Fruit fly (Drosophila melanogaster) whole organism, embryonic: Measurements from ENCODE around the gene CG15408.

Experiments used
- CG10209 ChIP-seq: fragments of 200-800 bp; sonication (Bioruptor generic); optimal IDR thresholded peaks from 3 replicates; lab custom pipeline; 2017; ENCODE audit warnings: missing biosample characterization, mild to moderate bottlenecking, missing genetic modification characterization, missing genetic modification reagents
- CG10654 ChIP-seq: fragments of 200-800 bp; sonication (Bioruptor generic); optimal IDR thresholded peaks from 2 replicates; lab custom pipeline; 2016; ENCODE audit warnings: missing biosample characterization, missing genetic modification characterization
- CG11247 ChIP-seq: fragments of 200-800 bp; sonication (Bioruptor generic); IDR thresholded peaks from 2 replicates; pipeline ENCODE4 v1.3.6; 2022; ENCODE audit warnings: missing biosample characterization, missing genetic modification characterization
- CG11723 ChIP-seq: fragments of 200-800 bp; sonication (Bioruptor generic); optimal IDR thresholded peaks from 2 replicates; lab custom pipeline; 2017; ENCODE audit warnings: missing biosample characterization, mild to moderate bottlenecking, missing genetic modification characterization
- CG12104 ChIP-seq: fragments of 200-800 bp; sonication (Bioruptor generic); optimal IDR thresholded peaks from 3 replicates; lab custom pipeline; 2016; ENCODE audit warnings: missing biosample characterization, missing genetic modification characterization
- CG12219 ChIP-seq: fragments of 200-800 bp; sonication (Bioruptor generic); optimal IDR thresholded peaks from 3 replicates; lab custom pipeline; 2018; ENCODE audit warnings: missing biosample characterization, mild to moderate bottlenecking, missing genetic modification characterization
- CG12744 ChIP-seq: fragments of 200-800 bp; sonication (Bioruptor generic); optimal IDR thresholded peaks from 2 replicates; lab custom pipeline; 2016; ENCODE audit warnings: missing biosample characterization, missing genetic modification characterization
- CG13424 ChIP-seq: fragments of 200-800 bp; sonication (Bioruptor generic); optimal IDR thresholded peaks from 2 replicates; lab custom pipeline; 2019; ENCODE audit warnings: missing biosample characterization, mild to moderate bottlenecking, missing genetic modification characterization, moderate library complexity
- CG14441 ChIP-seq: fragments of 200-800 bp; sonication (Bioruptor generic); IDR thresholded peaks from 2 replicates; pipeline ENCODE4 v1.3.6; 2022; ENCODE audit warnings: missing biosample characterization, missing genetic modification characterization
- CG15479 ChIP-seq: fragments of 200-800 bp; sonication (Bioruptor generic); optimal IDR thresholded peaks from 3 replicates; lab custom pipeline; 2019; ENCODE audit warnings: missing biosample characterization, mild to moderate bottlenecking, missing genetic modification characterization, moderate library complexity
- CG1603 ChIP-seq: fragments of 200-800 bp; sonication (Bioruptor generic); optimal IDR thresholded peaks from 2 replicates; lab custom pipeline; 2019; ENCODE audit warnings: missing biosample characterization, mild to moderate bottlenecking, missing genetic modification characterization, moderate library complexity
- CG1647 ChIP-seq: fragments of 200-800 bp; sonication (Bioruptor generic); optimal IDR thresholded peaks from 3 replicates; lab custom pipeline; 2016; ENCODE audit warnings: missing biosample characterization, missing genetic modification characterization
- CG17802 ChIP-seq: fragments of 200-800 bp; sonication (Bioruptor generic); optimal IDR thresholded peaks from 2 replicates; lab custom pipeline; 2018; ENCODE audit warnings: missing biosample characterization, mild to moderate bottlenecking, missing genetic modification characterization, moderate library complexity
- CG17829 ChIP-seq: fragments of 200-800 bp; optimal IDR thresholded peaks from 2 replicates; lab custom pipeline; 2019; ENCODE audit warnings: missing biosample characterization, mild to moderate bottlenecking, missing genetic modification characterization, moderate library complexity
- CG2116 ChIP-seq: fragments of 200-800 bp; sonication (Bioruptor generic); optimal IDR thresholded peaks from 3 replicates; lab custom pipeline; 2018; ENCODE audit warnings: missing biosample characterization, mild to moderate bottlenecking, missing genetic modification characterization
- CG2199 ChIP-seq: fragments of 200-800 bp; sonication (Bioruptor generic); IDR thresholded peaks from 3 replicates; pipeline ENCODE4 v1.3.6; 2022; ENCODE audit warnings: missing biosample characterization, missing genetic modification characterization
- CG31224 ChIP-seq: fragments of 200-800 bp; sonication (Bioruptor generic); IDR thresholded peaks from 2 replicates; pipeline ENCODE4 v1.3.6; 2022; ENCODE audit warnings: missing biosample characterization, missing genetic modification characterization
- CG32772 ChIP-seq: fragments of 200-800 bp; sonication (Bioruptor generic); IDR thresholded peaks from 2 replicates; pipeline ENCODE4 v1.3.6; 2022; ENCODE audit warnings: missing biosample characterization, missing genetic modification characterization
- CG7963 ChIP-seq: fragments of 200-800 bp; sonication (Bioruptor generic); IDR thresholded peaks from 3 replicates; pipeline ENCODE4 v1.3.6; 2022; ENCODE audit warnings: missing biosample characterization, missing genetic modification characterization; ENCODE audit not compliant: partially characterized antibody
- CG8359 ChIP-seq: fragments of 200-800 bp; sonication (Bioruptor generic); optimal IDR thresholded peaks from 2 replicates; lab custom pipeline; 2017; ENCODE audit warnings: missing biosample characterization, mild to moderate bottlenecking, missing genetic modification characterization, borderline replicate concordance
- CG8765 ChIP-seq: fragments of 200-800 bp; sonication (Bioruptor generic); IDR thresholded peaks from 2 replicates; pipeline ENCODE4 v1.3.6; 2022; ENCODE audit warnings: missing biosample characterization, missing genetic modification characterization
- Dbx ChIP-seq: fragments of 200-800 bp; sonication (Bioruptor generic); IDR thresholded peaks from 3 replicates; pipeline ENCODE4 v1.3.6; 2022; ENCODE audit warnings: missing biosample characterization, missing genetic modification characterization
- Doc2 ChIP-seq: fragments of 200-800 bp; sonication (Bioruptor generic); IDR thresholded peaks from 2 replicates; pipeline ENCODE4 v1.3.6; 2022; ENCODE audit warnings: missing biosample characterization, missing genetic modification characterization
- Doc3 ChIP-seq: fragments of 200-800 bp; sonication (Bioruptor generic); IDR thresholded peaks from 3 replicates; pipeline ENCODE4 v1.3.6; 2022; ENCODE audit warnings: missing biosample characterization, missing genetic modification characterization; ENCODE audit not compliant: partially characterized antibody
- ERR ChIP-seq: fragments of 200-800 bp; sonication (Bioruptor generic); optimal IDR thresholded peaks from 2 replicates; lab custom pipeline; 2016; ENCODE audit warnings: missing biosample characterization, missing genetic modification characterization
- GATAe ChIP-seq: fragments of 200-800 bp; sonication (Bioruptor generic); conservative IDR thresholded peaks from 2 replicates; pipeline ENCODE4 v1.3.6; 2022; ENCODE audit warnings: missing biosample characterization, missing genetic modification characterization
- MTF-1 ChIP-seq: fragments of 200-800 bp; sonication (Bioruptor generic); optimal IDR thresholded peaks from 2 replicates; lab custom pipeline; 2018; ENCODE audit warnings: missing biosample characterization, mild to moderate bottlenecking, missing genetic modification characterization, borderline replicate concordance
- Nf-YB ChIP-seq: fragments of 200-800 bp; sonication (Bioruptor generic); optimal IDR thresholded peaks from 3 replicates; lab custom pipeline; 2019; ENCODE audit warnings: missing biosample characterization, mild to moderate bottlenecking, missing genetic modification characterization, moderate library complexity
- Optix ChIP-seq: fragments of 200-800 bp; sonication (Bioruptor generic); IDR thresholded peaks from 3 replicates; pipeline ENCODE4 v1.3.6; 2022; ENCODE audit warnings: missing biosample characterization, missing genetic modification characterization
- Vsx1 ChIP-seq: fragments of 200-800 bp; sonication (Bioruptor generic); optimal IDR thresholded peaks from 2 replicates; lab custom pipeline; 2017; ENCODE audit warnings: missing biosample characterization, mild to moderate bottlenecking, missing genetic modification characterization, missing genetic modification reagents
- ara ChIP-seq: fragments of 200-800 bp; sonication (Bioruptor generic); IDR thresholded peaks from 2 replicates; pipeline ENCODE4 v1.3.6; 2022; ENCODE audit warnings: missing biosample characterization, missing genetic modification characterization
- bcd ChIP-seq: fragments of 200-800 bp; sonication (Bioruptor generic); optimal IDR thresholded peaks from 2 replicates; lab custom pipeline; 2017; ENCODE audit warnings: missing biosample characterization, mild to moderate bottlenecking, missing genetic modification characterization
- fru ChIP-seq: fragments of >200 bp; optimal IDR thresholded peaks from 2 replicates; lab custom pipeline; 2017
- grau ChIP-seq: fragments of 200-800 bp; optimal IDR thresholded peaks from 3 replicates; lab custom pipeline; 2019; ENCODE audit warnings: missing biosample characterization, mild to moderate bottlenecking, missing genetic modification characterization, moderate library complexity
- jing ChIP-seq: fragments of 200-800 bp; sonication (Bioruptor generic); optimal IDR thresholded peaks from 2 replicates; lab custom pipeline; 2018; ENCODE audit warnings: missing biosample characterization, mild to moderate bottlenecking, missing genetic modification characterization
- lov ChIP-seq, 2 experiments: fragments of 200-800 bp in 1 of 2; fragments of >200 bp in 1 of 2; sonication (Bioruptor generic) in 1 of 2; IDR thresholded peaks in 1 of 2; optimal IDR thresholded peaks in 1 of 2; 2 replicates in 1 of 2; 3 replicates in 1 of 2; pipeline versions ENCODE4 v1.3.6 to Lab custom; 2017 to 2022; ENCODE audit warnings: missing biosample characterization in 1 of 2, missing genetic modification characterization in 1 of 2
- mld ChIP-seq: fragments of 200-800 bp; sonication (Bioruptor generic); IDR thresholded peaks from 3 replicates; pipeline ENCODE4 v1.3.6; 2022; ENCODE audit warnings: missing biosample characterization, missing genetic modification characterization; ENCODE audit not compliant: partially characterized antibody
- nau ChIP-seq: fragments of 200-800 bp; sonication (Bioruptor generic); optimal IDR thresholded peaks from 3 replicates; lab custom pipeline; 2017; ENCODE audit warnings: missing biosample characterization, mild to moderate bottlenecking, missing genetic modification characterization, missing genetic modification reagents
- phol ChIP-seq: fragments of 200-800 bp; sonication (Bioruptor generic); optimal IDR thresholded peaks from 3 replicates; lab custom pipeline; 2018; ENCODE audit warnings: missing biosample characterization, mild to moderate bottlenecking, missing genetic modification characterization, moderate library complexity
- prd ChIP-seq, 3 experiments: fragments of >200 bp in 2 of 3; fragments of 200-800 bp in 1 of 3; sonication (Bioruptor generic) in 1 of 3; optimal IDR thresholded peaks in 2 of 3; IDR thresholded peaks in 1 of 3; 2 replicates in 2 of 3; 3 replicates in 1 of 3; pipeline versions ENCODE4 v1.3.6 to Lab custom; 2017 to 2022; ENCODE audit warnings: missing biosample characterization in 1 of 3, missing genetic modification characterization in 1 of 3
- ranshi ChIP-seq: fragments of 200-800 bp; sonication (Bioruptor generic); IDR thresholded peaks from 2 replicates; pipeline ENCODE4 v1.3.6; 2022; ENCODE audit warnings: missing biosample characterization, missing genetic modification characterization
- scrt ChIP-seq: fragments of 200-800 bp; sonication (Bioruptor generic); optimal IDR thresholded peaks from 2 replicates; lab custom pipeline; 2018; ENCODE audit warnings: missing biosample characterization, mild to moderate bottlenecking, missing genetic modification characterization, moderate library complexity
- seq ChIP-seq: fragments of 200-800 bp; sonication (Bioruptor generic); IDR thresholded peaks from 2 replicates; pipeline ENCODE4 v1.3.6; 2022; ENCODE audit warnings: missing biosample characterization, missing genetic modification characterization
- sqz ChIP-seq: fragments of 200-800 bp; sonication (Bioruptor generic); optimal IDR thresholded peaks from 3 replicates; lab custom pipeline; 2018; ENCODE audit warnings: missing biosample characterization, mild to moderate bottlenecking, missing genetic modification characterization
- sr ChIP-seq: fragments of 200-800 bp; sonication (Bioruptor generic); IDR thresholded peaks from 3 replicates; pipeline ENCODE4 v1.3.6; 2022; ENCODE audit warnings: missing biosample characterization, missing genetic modification characterization
- toy ChIP-seq: fragments of 200-800 bp; sonication (Bioruptor generic); IDR thresholded peaks from 2 replicates; pipeline ENCODE4 v1.3.6; 2022; ENCODE audit warnings: missing biosample characterization, missing genetic modification characterization
- unc-4 ChIP-seq: fragments of 200-800 bp; sonication (Bioruptor generic); IDR thresholded peaks from 2 replicates; pipeline ENCODE4 v1.3.6; 2022; ENCODE audit warnings: missing biosample characterization, missing genetic modification characterization; ENCODE audit not compliant: partially characterized antibody
- zen ChIP-seq: fragments of 200-800 bp; sonication (Bioruptor generic); optimal IDR thresholded peaks from 3 replicates; lab custom pipeline; 2018; ENCODE audit warnings: missing biosample characterization, mild to moderate bottlenecking, missing genetic modification characterization, moderate library complexity
- zfh1 ChIP-seq: fragments of 200-800 bp; sonication (Bioruptor generic); IDR thresholded peaks from 3 replicates; pipeline ENCODE4 v1.3.6; 2022; ENCODE audit warnings: missing biosample characterization, missing genetic modification characterization

The CG15408 gene

DNA sequence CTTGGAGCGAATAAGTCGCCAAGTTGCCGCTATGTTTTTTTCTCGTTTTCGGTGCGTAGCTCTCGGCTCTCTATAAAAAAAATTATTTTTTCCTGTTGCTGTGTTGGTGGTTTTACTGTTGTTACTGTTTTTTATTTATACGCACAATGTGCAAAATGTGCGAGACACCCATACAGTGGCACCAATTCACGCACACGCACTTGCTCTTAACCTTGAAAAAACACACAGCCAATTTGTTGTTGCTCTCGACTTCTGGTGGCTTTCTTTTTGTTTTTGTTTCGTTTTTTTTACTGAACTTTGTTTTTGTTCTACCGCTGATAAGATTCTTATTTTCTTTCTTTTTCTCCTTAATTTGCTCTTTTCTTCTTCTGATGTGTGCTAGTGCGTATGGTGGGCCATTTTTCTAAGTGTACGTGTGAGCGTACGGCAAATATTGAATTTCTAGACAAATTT, 23.6 kb downstream of the CG15408 start (continued):
- TF ChIP-seq GATAe (GFP tag; lab: Robert Waterston, UW) = no peak
- no peak for TF ChIP-seq Optix (GFP tag; lab: Robert Waterston, UW)
- no peak for TF ChIP-seq CG11723 (GFP tag; lab: Kevin White, UChicago)
- TF ChIP-seq jing (GFP tag; lab: Kevin White, UChicago) = no peak
- no peak for TF ChIP-seq CG12219
- peak; percentile 22 for TF ChIP-seq sqz (GFP tag; lab: Kevin White, UChicago)
- TF ChIP-seq CG12104 (GFP tag; lab: Kevin White, UChicago) = peak; percentile 9
- TF ChIP-seq CG32772 (GFP tag; lab: Robert Waterston, UW) = 0 out of 2 replicates have a peak, but pooled peaks have one; percentile 9
- TF ChIP-seq CG17802 (tag; lab: Kevin White, UChicago) = no peak
- TF ChIP-seq CG10209 (GFP tag; lab: Kevin White, UChicago) = peak; percentile 2
- TF ChIP-seq CG17829 (tag; lab: Kevin White, UChicago) = no peak
- no peak for TF ChIP-seq Dbx
- TF ChIP-seq fru = no peak
- no peak for TF ChIP-seq mld (GFP tag; lab: Robert Waterston, UW)
- no peak for TF ChIP-seq CG13424
- TF ChIP-seq CG8765 = no peak
- TF ChIP-seq CG15479 (GFP tag; lab: Kevin White, UChicago) = no peak
- TF ChIP-seq Vsx1 (GFP tag; lab: Kevin White, UChicago) = peak; percentile 18
- TF ChIP-seq ERR = peak; percentile 14
- TF ChIP-seq scrt (GFP tag; lab: Kevin White, UChicago) = no peak
- TF ChIP-seq zfh1 = no peak
- no peak for TF ChIP-seq ara (GFP tag; lab: Robert Waterston, UW)
- no peak for TF ChIP-seq zen (tag; lab: Kevin White, UChicago)
- peak; percentile 2 for TF ChIP-seq CG1647 (GFP tag; lab: Kevin White, UChicago)
- TF ChIP-seq Doc3 (GFP tag; lab: Robert Waterston, UW) = no peak
- 0 out of 2 replicates have a peak, but pooled peaks have one; percentile 9 for TF ChIP-seq CG31224 (GFP tag; lab: Robert Waterston, UW)
- no peak for TF ChIP-seq phol
- no peak for TF ChIP-seq Nf-YB (GFP tag; lab: Kevin White, UChicago)
- TF ChIP-seq nau = no peak
- no peak for TF ChIP-seq sr (GFP tag; lab: Robert Waterston, UW)
- TF ChIP-seq bcd (GFP tag; lab: Kevin White, UChicago) = no peak
- TF ChIP-seq lov (optimal IDR thresholded peaks at IDR 0.05; lab: Kevin White, UChicago) = no peak
- no peak for TF ChIP-seq lov (GFP tag; IDR thresholded peaks at IDR 0.05; lab: Robert Waterston, UW)
- TF ChIP-seq CG1603 (tag; lab: Kevin White, UChicago) = no peak
- TF ChIP-seq MTF-1 (GFP tag; lab: Kevin White, UChicago) = no peak
- TF ChIP-seq CG11247 (GFP tag; lab: Robert Waterston, UW) = no peak
- no peak for TF ChIP-seq CG8359 (GFP tag; lab: Kevin White, UChicago)
- no peak for TF ChIP-seq toy
- TF ChIP-seq CG7963 (GFP tag; lab: Robert Waterston, UW) = no peak
- peak; percentile 43 for TF ChIP-seq grau (tag; lab: Kevin White, UChicago)
- no peak for TF ChIP-seq Doc2
- no peak for TF ChIP-seq seq (GFP tag; lab: Robert Waterston, UW)
- no peak for TF ChIP-seq CG12744 (GFP tag; lab: Kevin White, UChicago)
- TF ChIP-seq CG2116 = no peak
- TF ChIP-seq prd (optimal IDR thresholded peaks at IDR 0.05; lab: Kevin White, UChicago) = no peak
- no peak for TF ChIP-seq prd (GFP tag; IDR thresholded peaks at IDR 0.05; lab: Robert Waterston, UW)
- TF ChIP-seq CG10654 = no peak
- 0 out of 2 replicates have a peak, but pooled peaks have one; percentile 46 for TF ChIP-seq CG14441 (GFP tag; lab: Robert Waterston, UW)
- no peak for TF ChIP-seq unc-4 (GFP tag; lab: Robert Waterston, UW)
- no peak for TF ChIP-seq CG2199 (GFP tag; lab: Robert Waterston, UW)
- no peak for TF ChIP-seq ranshi (GFP tag; lab: Robert Waterston, UW)
